Worm (Caenorhabditis elegans) whole organism, midembryonic: ENCODE measurements around the gene fbxb-82.

Source experiments
- T22C8.4 ChIP-seq: fragments of 200-800 bp; sonication (Bioruptor generic); IDR thresholded peaks from 2 replicates; pipeline ENCODE4 v1.3.6; 2022; ENCODE audit warnings: missing genetic modification characterization, missing compliant biosample characterization
- cog-1 ChIP-seq: sonication (generic microtip); optimal IDR thresholded peaks from 2 replicates; lab custom pipeline; 2016; ENCODE audit warnings: missing genetic modification characterization, missing compliant biosample characterization
- tab-1 ChIP-seq: fragments of 200-800 bp; sonication (Bioruptor generic); IDR thresholded peaks from 2 replicates; pipeline ENCODE4 v1.3.6; 2022; ENCODE audit warnings: missing genetic modification characterization, missing compliant biosample characterization
- ztf-29 ChIP-seq: fragments of 200-800 bp; sonication (Bioruptor generic); IDR thresholded peaks from 2 replicates; pipeline ENCODE4 v1.3.6; 2022; ENCODE audit warnings: missing genetic modification reagents, missing genetic modification characterization, missing compliant biosample characterization

DNA sequence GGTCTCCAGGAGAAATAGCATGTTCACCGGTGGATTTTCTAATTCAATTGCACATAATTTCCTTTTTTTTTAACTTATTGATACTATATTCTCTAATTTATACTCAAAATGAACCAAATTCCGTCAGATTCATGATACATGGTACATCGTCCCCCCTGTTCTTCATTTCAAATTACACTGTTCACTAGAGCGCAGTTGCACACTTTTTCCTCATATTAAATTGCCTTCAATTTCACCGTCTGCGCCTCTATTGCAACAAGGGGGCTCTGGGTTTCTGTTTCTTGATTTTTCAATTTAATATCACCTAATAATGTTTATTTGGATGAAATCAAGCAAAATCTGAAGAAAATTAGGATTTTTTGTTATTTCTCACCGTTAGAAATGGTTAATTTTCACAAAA, 11.4 kb downstream of the fbxb-82 start:
- TF ChIP-seq tab-1 (GFP tag; lab: Robert Waterston, UW) (no peak), ztf-29 (GFP tag; lab: Robert Waterston, UW) (no peak), T22C8.4 (GFP tag; lab: Robert Waterston, UW) (no peak), cog-1 (peak; percentile 5)
